Fruit fly (Drosophila melanogaster) S2 (cell line): ENCODE measurements around the gene Vps36.

ENCODE experiments used
- CG8478 ChIP-seq: fragments of >200 bp; optimal IDR thresholded peaks from 2 replicates; lab custom pipeline; 2018
- CTCF ChIP-seq, 2 experiments: fragments of >200 bp; optimal IDR thresholded peaks; 2 replicates each; lab custom pipeline; 2018

Vps36 gene

DNA sequence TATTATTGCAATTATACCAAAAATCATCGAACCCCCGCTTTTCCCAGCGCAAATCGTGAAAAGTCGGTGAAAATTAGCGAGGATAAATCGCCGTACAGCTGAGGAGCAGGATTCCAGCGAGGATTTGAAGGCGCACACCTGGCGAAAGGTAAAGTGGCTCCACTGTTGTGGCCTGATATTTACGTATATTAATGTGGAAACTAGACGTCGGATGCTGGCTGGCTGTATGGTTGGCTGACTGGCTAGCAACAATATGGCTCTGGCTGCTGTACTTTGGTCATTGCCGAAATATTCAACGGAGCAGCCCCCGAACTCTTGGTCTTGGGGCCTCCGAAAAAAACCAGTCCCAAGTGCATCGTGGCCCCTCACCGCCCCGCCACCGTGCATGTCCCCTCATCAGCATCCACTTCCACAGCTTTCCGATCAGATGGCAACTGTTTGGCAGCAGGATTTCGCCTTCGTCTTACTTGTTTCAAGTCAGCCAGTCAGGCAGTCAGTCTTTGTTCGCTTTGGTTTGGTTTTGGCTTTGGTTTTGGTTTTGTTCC, 26.0 kb downstream of the Vps36 start:
- no peak for TF ChIP-seq CG8478 (lab: Kevin White, UChicago)
- no peak for TF ChIP-seq CTCF (optimal IDR thresholded peaks at IDR 0.05; lab: Kevin White, UChicago)

DNA sequence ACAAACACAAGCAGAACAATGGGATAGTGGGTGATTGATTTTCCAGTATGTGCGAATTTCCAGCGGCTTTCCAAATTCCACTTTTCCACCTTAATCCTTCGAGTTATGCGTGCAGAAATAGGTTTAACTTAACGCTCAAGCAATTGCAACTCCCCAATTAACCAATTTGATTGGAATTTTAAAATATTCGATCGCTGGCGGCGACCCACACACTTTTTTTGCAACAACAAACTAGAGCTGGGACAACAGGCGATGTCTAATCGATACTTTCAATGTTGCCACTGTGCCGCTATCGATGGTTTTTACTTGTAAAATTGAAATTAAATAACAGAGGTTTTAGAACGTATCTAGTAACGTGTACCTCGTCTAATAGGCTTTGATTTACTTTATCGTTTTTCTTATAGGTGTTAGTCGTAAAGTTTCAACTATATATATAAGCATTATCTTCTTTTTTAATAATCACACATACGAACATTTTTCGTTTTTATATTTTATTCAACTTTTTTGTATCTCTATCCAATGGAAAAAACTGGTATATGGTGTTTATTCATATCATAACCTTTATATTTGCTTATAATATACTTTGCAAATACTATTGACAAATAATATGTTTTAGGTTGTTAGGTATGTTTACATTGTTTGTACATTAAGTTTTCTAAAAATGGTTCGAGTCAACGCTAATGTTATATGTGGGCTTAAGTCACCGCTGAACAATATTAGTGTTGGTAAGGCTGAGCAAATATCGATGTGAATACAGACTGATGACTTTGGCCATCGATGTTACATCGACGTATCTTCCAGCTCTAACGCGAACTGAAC, 26.7 kb downstream of the Vps36 start, which contains the start of the genes Abp1 and Tgi:
Gene Abp1, minus strand, starts transcription at position 240 of the 819 bp plus-strand sequence.
Gene Tgi, plus strand, starts transcription at position 757 of the 819 bp plus-strand sequence.
- TF ChIP-seq CG8478 (lab: Kevin White, UChicago) (no peak), CTCF (optimal IDR thresholded peaks at IDR 0.05; lab: Kevin White, UChicago) (peak; percentile 58 to 59)

DNA sequence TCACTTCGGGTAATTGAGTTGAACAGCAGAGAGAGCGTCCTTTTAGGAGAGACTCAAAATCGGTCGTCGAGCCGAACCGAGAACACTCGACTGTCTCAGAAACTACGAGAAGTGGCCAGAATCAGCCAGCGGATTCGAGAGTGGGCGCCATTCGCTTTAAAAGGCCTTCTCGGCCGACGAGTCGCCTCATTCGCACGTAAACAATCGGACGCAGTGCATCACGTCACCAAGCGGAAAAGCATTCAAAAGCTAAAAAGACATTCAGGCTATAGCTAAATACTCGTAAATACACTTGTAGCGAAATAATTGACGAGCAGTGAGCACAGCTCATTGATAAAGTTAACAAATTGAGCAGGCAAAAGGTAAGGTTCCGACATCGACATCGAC, 32.7 kb downstream of the Vps36 start:
- TF ChIP-seq CTCF (optimal IDR thresholded peaks at IDR 0.05; lab: Kevin White, UChicago) (no peak), CG8478 (lab: Kevin White, UChicago) (no peak)

DNA sequence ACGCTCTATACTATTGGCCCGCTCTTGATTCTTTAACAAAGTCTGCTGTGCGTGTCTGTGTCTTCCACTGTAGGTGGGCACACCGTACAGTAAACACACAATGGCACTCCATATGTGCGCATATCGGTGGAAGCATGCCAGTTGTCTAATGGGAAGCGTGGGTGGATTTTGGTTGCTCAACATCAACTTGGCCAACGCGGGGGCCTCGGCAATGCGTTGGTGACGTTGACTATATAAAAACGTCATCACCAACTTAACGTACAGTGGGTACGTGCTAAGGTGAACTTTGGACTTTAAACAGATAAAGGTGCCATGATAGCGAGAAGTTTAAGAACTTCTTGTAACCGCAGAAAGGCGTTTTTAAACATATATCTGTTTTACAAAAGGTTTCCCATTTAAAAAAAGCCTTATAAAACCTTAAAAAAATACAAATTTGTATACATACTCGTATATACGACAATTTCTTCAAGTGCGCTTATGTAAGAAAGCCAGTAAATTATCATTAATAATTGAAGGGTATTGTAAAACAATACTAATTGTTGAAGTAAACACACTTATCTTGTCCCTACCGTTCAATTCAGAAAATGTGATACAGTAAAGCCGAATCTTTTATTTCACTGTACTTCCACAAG, 33.2 kb downstream of the Vps36 start:
- TF ChIP-seq CTCF (optimal IDR thresholded peaks at IDR 0.05; lab: Kevin White, UChicago) (no peak), CG8478 (lab: Kevin White, UChicago) (no peak)

- TF ChIP-seq CG8478 (lab: Kevin White, UChicago) (no peak), CTCF (optimal IDR thresholded peaks at IDR 0.05; lab: Kevin White, UChicago) (no peak)
These were observed 33.7 kb downstream of the Vps36 start for dm6 chr3L:13479204-13479600.

dm6 chr3L:13478339-13479203, 34.3 kb downstream of the Vps36 start:
- TF ChIP-seq CTCF (optimal IDR thresholded peaks at IDR 0.05; lab: Kevin White, UChicago): no peak
- no peak for TF ChIP-seq CG8478 (lab: Kevin White, UChicago)

- TF ChIP-seq CTCF (optimal IDR thresholded peaks at IDR 0.05; lab: Kevin White, UChicago): no peak
- no peak for TF ChIP-seq CG8478 (lab: Kevin White, UChicago)
These were observed 35.3 kb downstream of the Vps36 start, which contains the start of gene stv for dm6 chr3L:13477453-13478184. stv (plus strand) TSS chr3L:13477541.

dm6 chr3L:13476566-13477452, 36.1 kb downstream of the Vps36 start:
- TF ChIP-seq CTCF (optimal IDR thresholded peaks at IDR 0.05; lab: Kevin White, UChicago) (no peak), CG8478 (lab: Kevin White, UChicago) (no peak)

DNA sequence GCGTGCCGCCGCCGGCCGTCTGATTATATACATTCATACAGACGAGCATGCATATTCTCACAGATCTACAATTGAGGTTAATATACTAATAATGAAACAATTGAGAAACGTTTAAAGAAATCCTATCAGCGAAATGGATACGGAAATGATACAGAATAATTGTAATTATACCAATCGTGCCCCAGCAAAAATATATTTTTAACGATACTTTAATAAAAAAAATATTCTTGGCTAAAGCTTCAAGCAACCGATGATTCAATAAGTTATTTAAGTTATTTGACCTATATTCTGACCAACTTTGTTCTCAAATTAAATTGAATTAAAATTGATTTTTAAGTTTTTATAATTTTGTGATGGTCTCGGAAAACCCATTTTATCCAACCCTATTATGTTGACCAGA, 36.8 kb downstream of the Vps36 start:
- TF ChIP-seq CTCF (optimal IDR thresholded peaks at IDR 0.05; lab: Kevin White, UChicago) (no peak), CG8478 (lab: Kevin White, UChicago) (no peak)

DNA sequence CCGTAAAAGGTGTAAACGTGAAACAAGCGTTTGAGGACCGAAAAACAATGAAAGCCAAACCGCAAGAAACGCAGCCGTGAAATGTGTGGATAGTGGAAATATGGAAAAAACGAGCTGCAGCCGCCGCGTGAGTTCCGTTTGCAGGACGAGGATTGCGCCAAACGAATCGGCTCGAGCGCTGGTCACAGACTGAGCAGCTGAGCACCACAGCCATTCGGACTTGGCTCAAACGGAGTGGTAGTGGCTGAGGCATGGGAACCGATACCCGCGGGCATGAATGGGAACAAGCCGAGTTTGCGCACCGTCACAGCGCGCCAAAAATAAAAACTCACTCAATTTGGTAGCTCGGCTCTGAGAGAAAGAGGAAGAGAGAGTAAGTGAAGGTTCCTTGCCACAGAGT, 38.3 kb downstream of the Vps36 start, which contains the start of gene CG10089:
Gene CG10089, minus strand, starts transcription at position 181 of the 400 bp plus-strand sequence.
- TF ChIP-seq CTCF (optimal IDR thresholded peaks at IDR 0.05; lab: Kevin White, UChicago) (no peak), CG8478 (lab: Kevin White, UChicago) (no peak)
